Worm (Caenorhabditis elegans) whole organism, L4/young adult: Measurements from ENCODE around the gene pgl-3.

ENCODE experiments used
- W03F9.2 ChIP-seq: fragments of 150-350 bp; optimal IDR thresholded peaks from 2 replicates; lab custom pipeline; 2014; ENCODE audit warnings: missing biosample characterization, missing genetic modification characterization
- dao-5 ChIP-seq: sonication (generic microtip); optimal IDR thresholded peaks from 2 replicates; lab custom pipeline; 2016; ENCODE audit warnings: missing genotype, missing genetic modification characterization, moderate library complexity, missing compliant biosample characterization
- him-1 ChIP-seq: sonication (generic microtip); optimal IDR thresholded peaks from 2 replicates; lab custom pipeline; 2016; ENCODE audit warnings: missing genotype, missing genetic modification reagents, missing genetic modification characterization, missing compliant biosample characterization

DNA sequence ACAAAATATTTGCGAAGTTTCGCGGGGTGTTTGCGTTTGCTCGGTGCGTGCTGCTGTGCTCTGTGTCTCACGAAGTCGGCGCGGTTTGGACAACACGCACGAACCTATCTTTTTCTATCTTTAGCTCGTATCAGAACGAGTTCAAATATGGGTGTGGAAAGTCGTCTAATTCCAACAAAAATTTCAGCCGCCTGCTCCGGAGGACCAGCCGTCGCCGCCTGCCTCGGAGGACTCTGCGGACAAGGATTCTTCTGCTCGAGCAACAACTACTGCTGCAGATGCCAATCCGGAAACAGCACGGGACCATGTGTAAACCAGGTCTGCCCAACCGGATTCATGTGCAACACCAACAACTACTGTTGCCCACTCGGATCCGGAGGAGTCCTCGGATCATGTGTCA is 46.2 kb downstream of the pgl-3 start:
- TF ChIP-seq W03F9.2 (tag; lab: Kevin White, UChicago) (no peak), him-1 (no peak), dao-5 (tag; lab: Kevin White, UChicago) (no peak)
